Worm (Caenorhabditis elegans): ENCODE data around the gene C01G10.17.

Gene C01G10.17

ce11 chrV:15132423-15132822 lies 41.9 kb downstream of the C01G10.17 start, which contains the start of gene str-171:
Gene str-171, minus strand, starts transcription at chrV:15132523.
- TF ChIP-seq med-1 (GFP tag; optimal IDR thresholded peaks at IDR 0.05; ENCODE audit: insufficient read depth) = no peak
- no peak for TF ChIP-seq flt-1 (GFP tag; IDR thresholded peaks at IDR 0.05)
- no peak for TF ChIP-seq T22C8.4 (GFP tag; IDR thresholded peaks at IDR 0.05)
- TF ChIP-seq klf-2 (GFP tag; conservative IDR thresholded peaks at IDR 0.05) = no peak
- no peak for TF ChIP-seq cog-1 (tag; optimal IDR thresholded peaks at IDR 0.05)
- no peak for TF ChIP-seq tab-1 (GFP tag; IDR thresholded peaks at IDR 0.05)

DNA sequence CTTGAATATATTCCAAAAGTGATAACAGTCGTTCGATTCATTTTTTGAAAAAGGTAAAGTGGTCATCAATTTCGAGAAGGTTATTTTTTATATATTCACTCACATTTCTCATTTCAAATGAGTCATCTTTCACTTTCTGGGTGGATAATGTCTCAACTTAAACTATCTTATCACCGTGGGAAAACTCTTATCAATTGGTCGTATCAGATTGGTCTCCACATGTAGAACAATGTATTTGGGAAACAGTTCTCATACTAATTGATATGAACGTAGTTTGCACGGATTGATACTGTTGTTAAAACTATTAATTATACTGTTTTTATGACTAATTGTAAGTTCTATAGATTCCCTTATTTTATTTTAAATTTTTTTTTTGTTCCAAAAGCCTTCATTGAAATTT lies 43.3 kb downstream of the C01G10.17 start:
- TF ChIP-seq ztf-23 (GFP tag; IDR thresholded peaks at IDR 0.05) (no peak), flt-1 (GFP tag; IDR thresholded peaks at IDR 0.05) (no peak), ztf-29 (GFP tag; IDR thresholded peaks at IDR 0.05) (no peak), klf-2 (GFP tag; conservative IDR thresholded peaks at IDR 0.05) (no peak), T22C8.4 (GFP tag; IDR thresholded peaks at IDR 0.05) (no peak), med-1 (GFP tag; optimal IDR thresholded peaks at IDR 0.05; ENCODE audit: insufficient read depth) (no peak)

DNA sequence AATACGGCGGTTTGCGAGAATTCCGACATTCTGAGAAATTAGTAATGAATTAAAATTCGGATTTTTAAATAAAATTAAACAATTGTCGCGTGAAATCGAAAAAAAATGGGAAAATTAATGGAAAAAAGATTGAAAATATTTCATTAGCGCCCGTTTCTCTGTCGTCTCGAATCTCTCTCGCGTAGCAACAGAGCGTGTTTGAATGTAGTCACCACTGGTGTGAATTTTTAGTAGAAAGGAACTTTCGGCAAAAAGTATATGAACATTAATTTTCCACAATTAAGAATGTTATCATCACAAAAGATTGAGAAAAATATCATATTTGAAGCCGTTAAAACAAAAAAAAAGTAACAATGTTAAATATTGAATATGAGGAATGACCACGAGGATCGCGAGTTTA lies 46.2 kb downstream of the C01G10.17 start, which contains the start of gene aipl-1:
aipl-1 (minus strand) TSS at position 30 of the 400 bp plus-strand sequence.
- TF ChIP-seq ztf-23 (GFP tag; IDR thresholded peaks at IDR 0.05) (0 out of 2 replicates have a peak, but pooled peaks have one; percentile 37), med-1 (GFP tag; optimal IDR thresholded peaks at IDR 0.05; ENCODE audit: insufficient read depth) (no peak), cog-1 (tag; optimal IDR thresholded peaks at IDR 0.05) (peak; percentile 1)

DNA sequence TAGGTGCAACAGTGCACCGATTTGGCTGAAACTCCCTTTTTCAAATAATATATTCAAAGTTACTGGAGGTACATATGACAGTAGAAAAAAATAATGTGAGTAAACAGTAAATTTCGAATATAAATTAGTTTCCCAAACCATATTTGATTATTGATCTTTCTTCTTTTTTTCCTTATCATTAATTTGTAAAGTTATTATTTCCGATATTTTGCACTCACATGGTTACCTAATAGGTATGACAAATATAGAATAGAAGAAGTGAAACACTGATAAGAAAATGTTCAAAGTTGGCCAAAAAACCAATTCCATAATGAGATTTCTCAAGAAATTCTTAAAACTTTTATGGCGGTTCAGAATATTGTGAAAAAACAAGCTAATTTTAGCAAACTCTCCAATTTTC lies 49.3 kb downstream of the C01G10.17 start:
- TF ChIP-seq ztf-23 (GFP tag; IDR thresholded peaks at IDR 0.05) (no peak), med-1 (GFP tag; optimal IDR thresholded peaks at IDR 0.05; ENCODE audit: insufficient read depth) (no peak), T22C8.4 (GFP tag; IDR thresholded peaks at IDR 0.05) (no peak), klf-2 (GFP tag; conservative IDR thresholded peaks at IDR 0.05) (no peak), tab-1 (GFP tag; IDR thresholded peaks at IDR 0.05) (no peak), ref-1 (GFP tag; conservative IDR thresholded peaks at IDR 0.05) (no peak), flt-1 (GFP tag; IDR thresholded peaks at IDR 0.05) (no peak), ztf-29 (GFP tag; IDR thresholded peaks at IDR 0.05) (no peak), cog-1 (tag; optimal IDR thresholded peaks at IDR 0.05) (no peak)

- no peak for TF ChIP-seq ztf-23 (GFP tag; IDR thresholded peaks at IDR 0.05)
- no peak for TF ChIP-seq med-1 (GFP tag; optimal IDR thresholded peaks at IDR 0.05; ENCODE audit: insufficient read depth)
- TF ChIP-seq cog-1 (tag; optimal IDR thresholded peaks at IDR 0.05) = no peak
- TF ChIP-seq ztf-29 (GFP tag; IDR thresholded peaks at IDR 0.05) = no peak
- TF ChIP-seq T22C8.4 (GFP tag; IDR thresholded peaks at IDR 0.05) = no peak
- no peak for TF ChIP-seq klf-2 (GFP tag; conservative IDR thresholded peaks at IDR 0.05)
- no peak for TF ChIP-seq ref-1 (GFP tag; conservative IDR thresholded peaks at IDR 0.05)
- TF ChIP-seq flt-1 (GFP tag; IDR thresholded peaks at IDR 0.05) = no peak
- TF ChIP-seq tab-1 (GFP tag; IDR thresholded peaks at IDR 0.05) = no peak
Observed at ce11 chrV:15140247-15140646, 49.7 kb downstream of the C01G10.17 start, which contains the start of gene K08F9.3. Gene K08F9.3, plus strand, starts transcription at chrV:15140547.
